Worm (Caenorhabditis elegans) whole organism, L4 larva: ENCODE data around the gene C14A4.12.

Experiments used
- R02D3.7 ChIP-seq: fragments of 150-350 bp; sonication (generic microtip); optimal IDR thresholded peaks from 3 replicates; lab custom pipeline; 2014; ENCODE audit warnings: missing biosample characterization, missing genetic modification characterization
- T20F7.1 ChIP-seq: fragments of 200-800 bp; sonication (Bioruptor generic); optimal IDR thresholded peaks from 2 replicates; lab custom pipeline; 2018; ENCODE audit warnings: mild to moderate bottlenecking, missing genetic modification characterization, missing compliant biosample characterization
- T26A8.4 ChIP-seq: fragments of 200-800 bp; sonication (Bioruptor generic); IDR thresholded peaks from 2 replicates; pipeline ENCODE4 v1.3.6; 2022; ENCODE audit warnings: missing genetic modification characterization, missing compliant biosample characterization
- Y48G9A.11 ChIP-seq: fragments of 200-800 bp; sonication (Bioruptor generic); IDR thresholded peaks from 2 replicates; pipeline ENCODE4 v1.3.6; 2022; ENCODE audit warnings: missing genetic modification reagents, missing genetic modification characterization, missing compliant biosample characterization
- Y75B8A.6 ChIP-seq: fragments of 200-800 bp; sonication (Bioruptor generic); IDR thresholded peaks from 2 replicates; pipeline ENCODE4 v1.3.6; 2022; ENCODE audit warnings: missing genetic modification reagents, missing genetic modification characterization, missing compliant biosample characterization
- ZK546.5 ChIP-seq, 2 experiments: sonication (generic microtip); optimal IDR thresholded peaks; 2 replicates each; lab custom pipeline; 2017; ENCODE audit warnings: missing biosample characterization in 2 of 2, missing genetic modification characterization in 2 of 2
- aly-2 ChIP-seq: sonication (generic microtip); optimal IDR thresholded peaks from 2 replicates; lab custom pipeline; 2018; ENCODE audit warnings: missing biosample characterization, missing genetic modification characterization
- arid-1 ChIP-seq: fragments of 200-800 bp; sonication (Bioruptor generic); conservative IDR thresholded peaks from 2 replicates; pipeline ENCODE4 v1.3.6; 2022; ENCODE audit warnings: missing genetic modification reagents, missing genetic modification characterization, missing compliant biosample characterization
- ceh-20 ChIP-seq: fragments of 200-800 bp; sonication (Bioruptor generic); IDR thresholded peaks from 2 replicates; pipeline ENCODE4 v1.3.6; 2022; ENCODE audit warnings: missing genetic modification reagents, missing genetic modification characterization, missing compliant biosample characterization
- ceh-28 ChIP-seq: fragments of 150-350 bp; optimal IDR thresholded peaks from 2 replicates; lab custom pipeline; 2014; ENCODE audit warnings: missing biosample characterization, missing genetic modification reagents, missing genetic modification characterization
- ceh-32 ChIP-seq: sonication (generic microtip); optimal IDR thresholded peaks from 2 replicates; lab custom pipeline; 2016; ENCODE audit warnings: mild to moderate bottlenecking, missing genetic modification characterization, missing compliant biosample characterization; ENCODE audit not compliant: poor library complexity
- ceh-44 ChIP-seq: fragments of 200-800 bp; sonication (Bioruptor generic); IDR thresholded peaks from 2 replicates; pipeline ENCODE4 v1.3.6; 2022; ENCODE audit warnings: missing genetic modification reagents, missing genetic modification characterization, missing compliant biosample characterization
- ceh-62 ChIP-seq: sonication (generic microtip); optimal IDR thresholded peaks from 2 replicates; lab custom pipeline; 2017; ENCODE audit warnings: missing biosample characterization, missing genetic modification characterization
- ces-1 ChIP-seq: fragments of 150-350 bp; sonication (generic microtip); optimal IDR thresholded peaks from 4 replicates; lab custom pipeline; 2014; ENCODE audit warnings: missing biosample characterization, missing genetic modification reagents, missing genetic modification characterization
- ctbp-1 ChIP-seq: fragments of 200-800 bp; sonication (Bioruptor generic); IDR thresholded peaks from 2 replicates; pipeline ENCODE4 v1.3.6; 2022; ENCODE audit warnings: missing genetic modification reagents, missing genetic modification characterization, missing compliant biosample characterization
- daf-12 ChIP-seq: fragments of 150-350 bp; optimal IDR thresholded peaks from 2 replicates; lab custom pipeline; 2014; ENCODE audit warnings: missing biosample characterization, missing genetic modification reagents, missing genetic modification characterization
- dmd-8 ChIP-seq: fragments of 200-800 bp; sonication (Bioruptor generic); IDR thresholded peaks from 2 replicates; pipeline ENCODE4 v1.3.6; 2022; ENCODE audit warnings: missing genetic modification characterization, missing compliant biosample characterization
- dmd-9 ChIP-seq: fragments of 200-800 bp; sonication (Bioruptor generic); IDR thresholded peaks from 2 replicates; pipeline ENCODE4 v1.3.6; 2022; ENCODE audit warnings: missing genetic modification reagents, missing genetic modification characterization, missing compliant biosample characterization
- dpl-1 ChIP-seq: fragments of 150-350 bp; optimal IDR thresholded peaks from 2 replicates; lab custom pipeline; 2014; ENCODE audit warnings: missing biosample characterization, missing genetic modification reagents, missing genetic modification characterization
- egl-27 ChIP-seq: sonication (generic microtip); optimal IDR thresholded peaks from 3 replicates; lab custom pipeline; 2017; ENCODE audit warnings: missing biosample characterization, missing genetic modification reagents, missing genetic modification characterization
- fkh-10 ChIP-seq: fragments of 150-350 bp; optimal IDR thresholded peaks from 2 replicates; lab custom pipeline; 2014; ENCODE audit warnings: missing biosample characterization, missing genetic modification reagents, missing genetic modification characterization
- hlh-30 ChIP-seq: sonication (generic microtip); optimal IDR thresholded peaks from 2 replicates; lab custom pipeline; 2017; ENCODE audit warnings: antibody characterized with exemption, mild to moderate bottlenecking, missing genetic modification characterization, missing compliant biosample characterization; ENCODE audit not compliant: insufficient read depth
- hmg-1.1 ChIP-seq: fragments of 200-800 bp; sonication (Bioruptor generic); IDR thresholded peaks from 2 replicates; pipeline ENCODE4 v1.3.6; 2022; ENCODE audit warnings: missing genetic modification reagents, missing genetic modification characterization, missing compliant biosample characterization
- jun-1 ChIP-seq: fragments of 150-350 bp; optimal IDR thresholded peaks from 2 replicates; lab custom pipeline; 2014; ENCODE audit warnings: missing biosample characterization, missing genetic modification reagents, missing genetic modification characterization
- lin-13 ChIP-seq: fragments of 150-350 bp; optimal IDR thresholded peaks from 2 replicates; lab custom pipeline; 2014; ENCODE audit warnings: missing biosample characterization, missing genetic modification reagents, missing genetic modification characterization
- lin-15B ChIP-seq: fragments of 150-350 bp; sonication (generic microtip); optimal IDR thresholded peaks from 3 replicates; lab custom pipeline; 2014; ENCODE audit warnings: missing biosample characterization, missing genetic modification characterization
- lin-29 ChIP-seq: fragments of 200-800 bp; sonication (Bioruptor generic); IDR thresholded peaks from 2 replicates; pipeline ENCODE4 v1.3.6; 2022; ENCODE audit warnings: missing genetic modification reagents, missing genetic modification characterization, missing compliant biosample characterization
- lir-3 ChIP-seq: sonication (generic microtip); optimal IDR thresholded peaks from 2 replicates; lab custom pipeline; 2016; ENCODE audit warnings: mild to moderate bottlenecking, missing genetic modification characterization, missing compliant biosample characterization
- lsy-2 ChIP-seq, 2 experiments: fragments of 150-350 bp in 1 of 2; sonication (generic microtip) in 1 of 2; optimal IDR thresholded peaks; 2 replicates each; lab custom pipeline; 2014 to 2017; ENCODE audit warnings: missing biosample characterization in 2 of 2, missing genetic modification characterization in 2 of 2
- madf-5 ChIP-seq, 2 experiments: fragments of 200-800 bp; sonication (Bioruptor generic); IDR thresholded peaks; 2 replicates each; pipeline ENCODE4 v1.3.6; 2022; ENCODE audit warnings: missing compliant biosample characterization in 2 of 2, missing genetic modification characterization in 2 of 2
- madf-9 ChIP-seq: fragments of 200-800 bp; sonication (Bioruptor generic); conservative IDR thresholded peaks from 2 replicates; pipeline ENCODE4 v1.3.6; 2022; ENCODE audit warnings: missing genetic modification reagents, missing genetic modification characterization, missing compliant biosample characterization
- mxl-2 ChIP-seq: fragments of 200-800 bp; sonication (Bioruptor generic); conservative IDR thresholded peaks from 2 replicates; pipeline ENCODE4 v1.3.6; 2022; ENCODE audit warnings: missing genetic modification reagents, missing genetic modification characterization, missing compliant biosample characterization
- nhr-237 ChIP-seq: sonication (generic microtip); optimal IDR thresholded peaks from 2 replicates; lab custom pipeline; 2017; ENCODE audit warnings: missing biosample characterization, missing genetic modification characterization
- nhr-25 ChIP-seq: sonication (generic microtip); optimal IDR thresholded peaks from 2 replicates; lab custom pipeline; 2017; ENCODE audit warnings: missing genetic modification characterization, mild to moderate bottlenecking, missing compliant biosample characterization, antibody characterized with exemption, moderate library complexity, borderline replicate concordance; ENCODE audit not compliant: insufficient read depth
- nhr-41 ChIP-seq: fragments of 200-800 bp; sonication (Bioruptor generic); IDR thresholded peaks from 2 replicates; pipeline ENCODE4 v1.3.6; 2022; ENCODE audit warnings: missing genetic modification reagents, missing genetic modification characterization, missing compliant biosample characterization
- nhr-42 ChIP-seq: fragments of 200-800 bp; sonication (Bioruptor generic); IDR thresholded peaks from 2 replicates; pipeline ENCODE4 v1.3.6; 2022; ENCODE audit warnings: missing genetic modification characterization, missing compliant biosample characterization
- nhr-48 ChIP-seq: sonication (generic microtip); optimal IDR thresholded peaks from 2 replicates; lab custom pipeline; 2016; ENCODE audit warnings: mild to moderate bottlenecking, missing genetic modification characterization, missing compliant biosample characterization
- nhr-6 ChIP-seq: fragments of 150-350 bp; optimal IDR thresholded peaks from 2 replicates; lab custom pipeline; 2014; ENCODE audit warnings: missing biosample characterization, missing genetic modification characterization
- nhr-77 ChIP-seq: fragments of 150-350 bp; optimal IDR thresholded peaks from 2 replicates; lab custom pipeline; 2014; ENCODE audit warnings: missing biosample characterization, missing genetic modification characterization
- rbr-2 ChIP-seq: sonication (generic microtip); optimal IDR thresholded peaks from 2 replicates; lab custom pipeline; 2016; ENCODE audit warnings: missing genotype, missing genetic modification characterization, missing compliant biosample characterization
- saeg-2 ChIP-seq: fragments of 200-800 bp; sonication (Bioruptor generic); IDR thresholded peaks from 2 replicates; pipeline ENCODE4 v1.3.6; 2022; ENCODE audit warnings: missing genetic modification reagents, missing genetic modification characterization, missing compliant biosample characterization
- set-16 ChIP-seq: fragments of 200-800 bp; sonication (Bioruptor generic); IDR thresholded peaks from 2 replicates; pipeline ENCODE4 v1.3.6; 2022; ENCODE audit warnings: missing genetic modification reagents, missing genetic modification characterization, missing compliant biosample characterization
- snpc-4 ChIP-seq: fragments of 150-350 bp; optimal IDR thresholded peaks from 2 replicates; lab custom pipeline; 2014; ENCODE audit warnings: missing biosample characterization, missing genetic modification characterization
- spr-3 ChIP-seq: fragments of 200-800 bp; sonication (Bioruptor generic); optimal IDR thresholded peaks from 2 replicates; lab custom pipeline; 2018; ENCODE audit warnings: mild to moderate bottlenecking, missing genetic modification characterization, missing compliant biosample characterization
- tra-1 ChIP-seq: fragments of 200-800 bp; sonication (Bioruptor generic); IDR thresholded peaks from 2 replicates; pipeline ENCODE4 v1.3.6; 2022; ENCODE audit warnings: missing genetic modification reagents, missing genetic modification characterization, missing compliant biosample characterization
- unc-39 ChIP-seq: sonication (generic microtip); optimal IDR thresholded peaks from 2 replicates; lab custom pipeline; 2017; ENCODE audit warnings: missing biosample characterization, missing genetic modification characterization
- vab-7 ChIP-seq: fragments of 200-800 bp; sonication (Bioruptor generic); IDR thresholded peaks from 2 replicates; pipeline ENCODE4 v1.3.6; 2022; ENCODE audit warnings: missing genetic modification reagents, missing genetic modification characterization, missing compliant biosample characterization
- zfp-2 ChIP-seq: sonication (generic microtip); optimal IDR thresholded peaks from 2 replicates; lab custom pipeline; 2016; ENCODE audit warnings: mild to moderate bottlenecking, missing genetic modification characterization, missing compliant biosample characterization
- zfp-3 ChIP-seq: fragments of 200-800 bp; sonication (Bioruptor generic); conservative IDR thresholded peaks from 2 replicates; pipeline ENCODE4 v1.3.6; 2022; ENCODE audit warnings: missing genetic modification reagents, missing genetic modification characterization, missing compliant biosample characterization
- zip-11 ChIP-seq: fragments of 200-800 bp; sonication (Bioruptor generic); IDR thresholded peaks from 2 replicates; pipeline ENCODE4 v1.3.6; 2022; ENCODE audit warnings: missing genetic modification characterization, missing compliant biosample characterization
- ztf-11 ChIP-seq: fragments of 150-350 bp; optimal IDR thresholded peaks from 2 replicates; lab custom pipeline; 2014; ENCODE audit warnings: missing biosample characterization, missing genetic modification characterization

The C14A4.12 gene

ce11 chrII:10563368-10563767 lies 49.5 kb upstream of the C14A4.12 start, which contains the start of gene cdc-48.1 (continued):
- TF ChIP-seq dmd-9 (peak; percentile 98), ces-1 (peak; percentile 97), saeg-2 (GFP tag; lab: Robert Waterston, UW) (peak; percentile 98), lin-13 (GFP tag; lab: Kevin White, UChicago) (peak; percentile 100), mxl-2 (GFP tag; lab: Robert Waterston, UW) (peak; percentile 93), ztf-11 (peak; percentile 58), nhr-42 (peak; percentile 99), lin-15B (tag; lab: Kevin White, UChicago) (peak; percentile 100), madf-5 (GFP tag; IDR thresholded peaks at IDR 0.05; lab: Robert Waterston, UW) (peak; percentile 88 to 94; a peak in 3 of 4 replicates), T26A8.4 (peak; percentile 99), egl-27 (peak; percentile 65), ceh-20 (peak; percentile 100), ceh-44 (GFP tag; lab: Robert Waterston, UW) (peak; percentile 96), spr-3 (GFP tag; lab: Kevin White, UChicago) (peak; percentile 98), nhr-77 (tag; lab: Kevin White, UChicago) (peak; percentile 100), fkh-10 (GFP tag; lab: Kevin White, UChicago) (peak; percentile 100), arid-1 (GFP tag; lab: Robert Waterston, UW) (peak; percentile 99), Y48G9A.11 (GFP tag; lab: Robert Waterston, UW) (peak; percentile 95), tra-1 (peak; percentile 100), lir-3 (peak; percentile 87), lsy-2 (tag; optimal IDR thresholded peaks at IDR 0.05; lab: Kevin White, UChicago) (peak; percentile 99), jun-1 (tag; lab: Kevin White, UChicago) (peak; percentile 97), madf-9 (peak; percentile 99), zfp-3 (GFP tag; lab: Robert Waterston, UW) (peak; percentile 100), ceh-32 (tag; lab: Kevin White, UChicago) (peak; percentile 81), Y75B8A.6 (peak; percentile 99), dmd-8 (GFP tag; lab: Robert Waterston, UW) (peak; percentile 72; the same call in 1 of the 2 replicates), snpc-4 (peak; percentile 62), R02D3.7 (tag; lab: Kevin White, UChicago) (peak; percentile 67), nhr-6 (tag; lab: Kevin White, UChicago) (peak; percentile 100), nhr-237 (tag; lab: Kevin White, UChicago) (peak; percentile 89), aly-2 (tag; lab: Kevin White, UChicago) (peak; percentile 90), nhr-41 (GFP tag; lab: Robert Waterston, UW) (peak; percentile 97), T20F7.1 (GFP tag; lab: Kevin White, UChicago) (peak; percentile 99), unc-39 (no peak), hlh-30 (peak; percentile 99), zfp-2 (peak; percentile 94), zip-11 (GFP tag; lab: Robert Waterston, UW) (peak; percentile 75; the same call in 1 of the 2 replicates), lin-29 (GFP tag; lab: Robert Waterston, UW) (peak; percentile 98), ceh-62 (tag; lab: Kevin White, UChicago) (peak; percentile 49), set-16 (GFP tag; lab: Robert Waterston, UW) (peak; percentile 30; the same call in 1 of the 2 replicates), ceh-28 (tag; lab: Kevin White, UChicago) (peak; percentile 72), ZK546.5 (tag; optimal IDR thresholded peaks at IDR 0.05; lab: Kevin White, UChicago) (peak in 1 of 2 experiments; percentile 90), rbr-2 (tag; lab: Kevin White, UChicago) (peak; percentile 99), dpl-1 (GFP tag; lab: Kevin White, UChicago) (peak; percentile 100), ctbp-1 (GFP tag; lab: Robert Waterston, UW) (peak; percentile 99), nhr-25 (peak; percentile 98), vab-7 (GFP tag; lab: Robert Waterston, UW) (peak; percentile 99), hmg-1.1 (GFP tag; lab: Robert Waterston, UW) (peak; percentile 99), nhr-48 (tag; lab: Kevin White, UChicago) (peak; percentile 97), daf-12 (peak; percentile 35)
